Worm (Caenorhabditis elegans) whole organism, L4 larva: ENCODE data around the gene F43C11.7.

Experiments
- dpl-1 ChIP-seq: fragments of 150-350 bp; optimal IDR thresholded peaks from 2 replicates; lab custom pipeline; 2014; ENCODE audit warnings: missing biosample characterization, missing genetic modification reagents, missing genetic modification characterization
- duxl-1 ChIP-seq: sonication (generic microtip); optimal IDR thresholded peaks from 2 replicates; lab custom pipeline; 2016; ENCODE audit warnings: mild to moderate bottlenecking, missing genetic modification characterization, moderate library complexity, missing compliant biosample characterization; ENCODE audit not compliant: poor library complexity
- lin-13 ChIP-seq: fragments of 150-350 bp; optimal IDR thresholded peaks from 2 replicates; lab custom pipeline; 2014; ENCODE audit warnings: missing biosample characterization, missing genetic modification reagents, missing genetic modification characterization
- pha-4 ChIP-seq, 2 experiments: fragments of 150-350 bp in 1 of 2; fragments of 200-800 bp in 1 of 2; sonication (Bioruptor generic) in 1 of 2; IDR thresholded peaks in 1 of 2; optimal IDR thresholded peaks in 1 of 2; 2 replicates each; pipeline versions ENCODE4 v1.3.6 to Lab custom; 2014 to 2022; ENCODE audit warnings: missing genetic modification characterization in 2 of 2, missing genetic modification reagents in 2 of 2, missing biosample characterization in 1 of 2, missing compliant biosample characterization in 1 of 2
- php-3 ChIP-seq: fragments of 200-800 bp; sonication (Bioruptor generic); IDR thresholded peaks from 2 replicates; pipeline ENCODE4 v1.3.6; 2022; ENCODE audit warnings: missing genetic modification reagents, missing genetic modification characterization, missing compliant biosample characterization
- skn-1 ChIP-seq: fragments of 150-350 bp; optimal IDR thresholded peaks from 2 replicates; lab custom pipeline; 2014; ENCODE audit warnings: missing biosample characterization, missing genetic modification characterization
- spr-1 ChIP-seq: sonication (generic microtip); optimal IDR thresholded peaks from 2 replicates; lab custom pipeline; 2016; ENCODE audit warnings: mild to moderate bottlenecking, missing genetic modification characterization, missing compliant biosample characterization
- ztf-11 ChIP-seq: fragments of 150-350 bp; optimal IDR thresholded peaks from 2 replicates; lab custom pipeline; 2014; ENCODE audit warnings: missing biosample characterization, missing genetic modification characterization

ce11 chrII:2332220-2332619, 3.5 kb upstream of the F43C11.7 start, which contains the start of gene F43C11.8:
- TF ChIP-seq lin-13 (GFP tag; lab: Kevin White, UChicago) (no peak), duxl-1 (tag; lab: Kevin White, UChicago) (no peak), php-3 (GFP tag; lab: Robert Waterston, UW) (no peak), skn-1 (tag; lab: Kevin White, UChicago) (no peak), dpl-1 (GFP tag; lab: Kevin White, UChicago) (no peak), ztf-11 (no peak), pha-4 (GFP tag; IDR thresholded peaks at IDR 0.05; lab: Robert Waterston, UW) (no peak), pha-4 (tag; optimal IDR thresholded peaks at IDR 0.05; lab: Kevin White, UChicago) (no peak), spr-1 (tag; lab: Kevin White, UChicago) (no peak)
